Fruit fly (Drosophila melanogaster): ENCODE measurements around the gene Hsp83.

Hsp83 gene

DNA sequence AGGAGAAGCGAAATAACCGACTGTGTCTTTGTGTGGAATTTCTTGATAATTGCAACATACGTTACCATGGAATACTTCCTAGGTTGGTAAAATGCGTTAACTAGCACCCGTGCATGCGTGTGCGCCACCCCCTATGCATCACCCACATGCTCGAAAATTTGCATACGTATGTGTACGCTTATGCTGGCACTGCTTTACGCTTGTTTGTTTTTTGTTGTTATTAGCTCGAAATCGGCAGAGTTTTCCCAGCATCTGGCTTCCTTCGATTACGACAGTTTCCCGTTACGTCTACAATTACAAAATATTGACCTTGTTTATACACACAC, 33.7 kb downstream of the Hsp83 start:
- TF ChIP-seq dmrt93B (GFP tag; optimal IDR thresholded peaks at IDR 0.05) (no peak), Rel (GFP tag; optimal IDR thresholded peaks at IDR 0.05) (no peak), Rel (tag; optimal IDR thresholded peaks at IDR 0.05) (no peak), N (GFP tag; optimal IDR thresholded peaks at IDR 0.05) (peak; percentile 42), sage (GFP tag; optimal IDR thresholded peaks at IDR 0.05) (no peak), dl (GFP tag; optimal IDR thresholded peaks at IDR 0.05; ENCODE audit: insufficient read depth in 1 of 2, partially characterized antibody in 2 of 2) (no peak)

DNA sequence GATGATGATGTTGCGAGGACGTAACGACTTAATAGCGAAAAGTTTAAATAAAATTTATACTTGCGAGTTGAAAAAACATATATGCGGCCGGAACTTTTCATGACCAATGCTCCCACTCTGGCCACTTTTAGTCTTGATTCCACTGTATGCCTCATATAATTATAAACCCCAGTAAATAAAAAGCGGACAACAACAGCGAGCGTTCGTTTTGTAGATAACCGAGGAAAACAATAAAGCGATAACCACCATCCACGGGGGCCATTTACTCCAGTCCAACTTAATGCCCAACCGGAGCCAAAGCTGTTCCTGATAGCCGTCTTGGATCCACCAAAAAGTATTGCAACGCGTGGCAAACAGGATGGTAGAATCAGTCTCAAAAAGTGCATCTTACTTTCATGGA, 43.5 kb downstream of the Hsp83 start:
- TF ChIP-seq Vsx2 (GFP tag; optimal IDR thresholded peaks at IDR 0.05; ENCODE audit: partially characterized antibody): no peak
- TF ChIP-seq foxo (GFP tag; optimal IDR thresholded peaks at IDR 0.05): no peak
- TF ChIP-seq HLH106 (tag; optimal IDR thresholded peaks at IDR 0.05): no peak
- TF ChIP-seq Myc (optimal IDR thresholded peaks at IDR 0.05): no peak
- no peak for TF ChIP-seq Dif (GFP tag; optimal IDR thresholded peaks at IDR 0.05; ENCODE audit: partially characterized antibody)
- TF ChIP-seq fru (GFP tag; optimal IDR thresholded peaks at IDR 0.05): no peak
- TF ChIP-seq sv (GFP tag; optimal IDR thresholded peaks at IDR 0.05): no peak
- no peak for TF ChIP-seq GATAd (GFP tag; optimal IDR thresholded peaks at IDR 0.05)
- no peak for TF ChIP-seq lola (GFP tag; optimal IDR thresholded peaks at IDR 0.05)
- no peak for TF ChIP-seq OdsH (GFP tag; optimal IDR thresholded peaks at IDR 0.05)

DNA sequence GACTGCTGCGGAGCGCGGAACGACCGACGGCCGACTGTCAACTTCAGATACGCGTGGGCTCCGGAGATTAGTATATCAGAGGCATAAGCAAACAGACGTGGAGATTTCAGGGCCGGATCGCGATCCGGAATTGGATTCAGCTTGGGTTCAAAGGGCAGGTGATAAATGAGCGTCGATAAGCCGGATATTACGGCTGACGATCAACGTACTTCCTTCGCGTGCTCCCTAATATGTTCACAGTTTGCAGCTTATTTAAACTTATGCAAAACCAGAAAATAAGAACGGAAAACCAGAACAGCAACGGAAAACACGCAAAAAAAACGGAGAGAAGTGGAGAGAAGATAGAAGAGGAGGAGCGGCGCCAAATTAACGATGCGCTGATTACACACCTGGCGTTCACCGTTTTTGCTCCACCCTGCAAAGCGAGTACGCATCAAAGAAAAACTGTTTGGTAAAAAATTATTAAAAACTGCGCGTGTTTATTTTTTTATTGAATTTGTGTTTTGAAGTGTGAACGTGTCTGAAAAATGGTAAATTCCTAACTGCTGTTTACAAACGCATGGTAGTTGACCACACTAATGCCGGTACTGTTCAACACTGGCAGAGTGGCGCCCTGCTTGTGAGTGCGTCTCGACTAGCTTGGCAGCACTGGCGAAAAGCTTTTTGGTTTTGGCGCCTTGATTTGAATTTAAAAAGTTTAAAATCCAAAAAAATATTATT, 46.4 kb downstream of the Hsp83 start, which contains the start of gene CG17746:
Gene CG17746 (minus strand): TSS at position 546 of the 720 bp plus-strand sequence.
- TF ChIP-seq Hnf4 (GFP tag; optimal IDR thresholded peaks at IDR 0.05) (peak; percentile 53), Hr78 (GFP tag; optimal IDR thresholded peaks at IDR 0.05) (no peak), CG9705 (GFP tag; optimal IDR thresholded peaks at IDR 0.05) (no peak), dl (GFP tag; optimal IDR thresholded peaks at IDR 0.05; ENCODE audit: insufficient read depth in 1 of 2, partially characterized antibody in 2 of 2) (no peak), sage (GFP tag; optimal IDR thresholded peaks at IDR 0.05) (no peak), HLH106 (tag; optimal IDR thresholded peaks at IDR 0.05) (peak; percentile 2), sv (GFP tag; optimal IDR thresholded peaks at IDR 0.05) (peak; percentile 17), Dif (GFP tag; optimal IDR thresholded peaks at IDR 0.05; ENCODE audit: partially characterized antibody) (peak; percentile 6), rgr (GFP tag; optimal IDR thresholded peaks at IDR 0.05) (peak; percentile 44), dmrt93B (GFP tag; optimal IDR thresholded peaks at IDR 0.05) (no peak), fru (GFP tag; optimal IDR thresholded peaks at IDR 0.05) (peak; percentile 3), br (GFP tag; optimal IDR thresholded peaks at IDR 0.05) (no peak), ey (GFP tag; optimal IDR thresholded peaks at IDR 0.05) (peak; percentile 4), brk (GFP tag; optimal IDR thresholded peaks at IDR 0.05) (peak; percentile 31), jim (GFP tag; optimal IDR thresholded peaks at IDR 0.05) (no peak), Jra (GFP tag; optimal IDR thresholded peaks at IDR 0.05) (peak; percentile 10), h (GFP tag; optimal IDR thresholded peaks at IDR 0.05) (peak; percentile 48), Abd-B (GFP tag; optimal IDR thresholded peaks at IDR 0.05) (no peak), pan (optimal IDR thresholded peaks at IDR 0.05) (no peak), N (GFP tag; optimal IDR thresholded peaks at IDR 0.05) (no peak), foxo (GFP tag; optimal IDR thresholded peaks at IDR 0.05) (peak in 1 of 2 experiments; percentile 35), Hr83 (GFP tag; optimal IDR thresholded peaks at IDR 0.05; ENCODE audit: poor library complexity, severe bottlenecking) (peak; percentile 50), dsf (GFP tag; optimal IDR thresholded peaks at IDR 0.05; ENCODE audit: borderline replicate concordance) (no peak), woc (GFP tag; optimal IDR thresholded peaks at IDR 0.05) (no peak), usp (GFP tag; optimal IDR thresholded peaks at IDR 0.05) (no peak), GATAd (GFP tag; optimal IDR thresholded peaks at IDR 0.05) (no peak)

DNA sequence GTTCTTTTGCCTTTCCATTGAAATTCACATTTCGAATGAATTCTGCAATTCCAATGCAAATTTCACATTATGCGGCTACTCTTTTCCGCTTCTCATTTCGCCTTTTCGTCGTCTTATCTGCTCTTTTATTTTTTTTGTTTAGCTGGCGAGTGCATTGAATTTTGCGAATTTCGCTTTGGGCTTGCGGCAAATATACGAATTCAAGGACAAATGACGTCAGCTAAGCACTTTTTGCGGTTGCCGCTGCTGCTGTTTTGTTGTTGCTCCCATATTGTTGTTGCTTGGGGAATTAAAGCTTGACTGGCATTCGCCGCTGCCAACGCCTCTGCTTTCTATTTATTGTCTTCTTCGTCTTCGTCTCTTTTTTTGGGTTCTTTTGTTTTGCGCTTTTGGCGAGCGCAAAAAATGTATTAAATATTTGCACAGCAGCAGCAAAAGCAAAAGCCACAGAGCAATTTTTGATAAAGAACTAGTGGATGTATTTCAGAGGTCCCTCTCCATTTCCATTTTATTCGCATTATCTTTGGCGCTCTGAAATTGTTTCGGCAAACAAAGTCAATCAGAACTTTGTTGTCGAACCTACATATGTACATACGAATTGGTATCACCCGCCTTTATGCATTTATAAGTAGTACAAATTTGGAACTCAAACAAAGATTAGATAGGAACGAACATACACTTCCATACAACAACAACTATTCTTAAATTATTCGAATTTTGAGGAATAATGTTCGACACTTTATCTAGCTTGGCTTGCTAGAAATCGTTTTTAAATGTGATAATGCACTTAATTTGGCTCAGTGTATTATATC, 47.2 kb downstream of the Hsp83 start:
- TF ChIP-seq Hnf4 (GFP tag; optimal IDR thresholded peaks at IDR 0.05) (peak; percentile 71), GATAd (GFP tag; optimal IDR thresholded peaks at IDR 0.05) (no peak), HLH106 (tag; optimal IDR thresholded peaks at IDR 0.05) (peak; percentile 23), OdsH (GFP tag; optimal IDR thresholded peaks at IDR 0.05) (peak; percentile 76), lola (GFP tag; optimal IDR thresholded peaks at IDR 0.05) (no peak), woc (GFP tag; optimal IDR thresholded peaks at IDR 0.05) (peak; percentile 30), h (GFP tag; optimal IDR thresholded peaks at IDR 0.05) (peak; percentile 57), Sp1 (GFP tag; optimal IDR thresholded peaks at IDR 0.05) (peak; percentile 74), Rel (GFP tag; optimal IDR thresholded peaks at IDR 0.05) (peak; percentile 20), Rel (tag; optimal IDR thresholded peaks at IDR 0.05) (peak; percentile 76), rgr (GFP tag; optimal IDR thresholded peaks at IDR 0.05) (peak; percentile 82), Hr83 (GFP tag; optimal IDR thresholded peaks at IDR 0.05; ENCODE audit: poor library complexity, severe bottlenecking) (peak; percentile 68), CG32264 (GFP tag; optimal IDR thresholded peaks at IDR 0.05) (peak; percentile 77), tai (GFP tag; optimal IDR thresholded peaks at IDR 0.05) (peak; percentile 60), Jra (GFP tag; optimal IDR thresholded peaks at IDR 0.05) (peak; percentile 23), br (GFP tag; optimal IDR thresholded peaks at IDR 0.05) (peak; percentile 46), CrebA (GFP tag; optimal IDR thresholded peaks at IDR 0.05; ENCODE audit: borderline replicate concordance) (peak; percentile 43), sv (GFP tag; optimal IDR thresholded peaks at IDR 0.05) (no peak), usp (GFP tag; optimal IDR thresholded peaks at IDR 0.05) (no peak), foxo (GFP tag; optimal IDR thresholded peaks at IDR 0.05) (peak in 1 of 2 experiments; percentile 69), pan (optimal IDR thresholded peaks at IDR 0.05) (no peak), dsf (GFP tag; optimal IDR thresholded peaks at IDR 0.05; ENCODE audit: borderline replicate concordance) (no peak), dmrt93B (GFP tag; optimal IDR thresholded peaks at IDR 0.05) (no peak), ey (GFP tag; optimal IDR thresholded peaks at IDR 0.05) (peak; percentile 84), brk (GFP tag; optimal IDR thresholded peaks at IDR 0.05) (peak; percentile 37), CG9705 (GFP tag; optimal IDR thresholded peaks at IDR 0.05) (no peak), fru (GFP tag; optimal IDR thresholded peaks at IDR 0.05) (peak; percentile 72), Vsx2 (GFP tag; optimal IDR thresholded peaks at IDR 0.05; ENCODE audit: partially characterized antibody) (no peak), jim (GFP tag; optimal IDR thresholded peaks at IDR 0.05) (peak; percentile 45), Myc (optimal IDR thresholded peaks at IDR 0.05) (no peak)
